Fruit fly (Drosophila melanogaster): ENCODE measurements around the gene CG18284.
A peak's percentile ranks its signal among the peaks of the same experiment; 100 is the strongest.

The CG18284 gene

DNA sequence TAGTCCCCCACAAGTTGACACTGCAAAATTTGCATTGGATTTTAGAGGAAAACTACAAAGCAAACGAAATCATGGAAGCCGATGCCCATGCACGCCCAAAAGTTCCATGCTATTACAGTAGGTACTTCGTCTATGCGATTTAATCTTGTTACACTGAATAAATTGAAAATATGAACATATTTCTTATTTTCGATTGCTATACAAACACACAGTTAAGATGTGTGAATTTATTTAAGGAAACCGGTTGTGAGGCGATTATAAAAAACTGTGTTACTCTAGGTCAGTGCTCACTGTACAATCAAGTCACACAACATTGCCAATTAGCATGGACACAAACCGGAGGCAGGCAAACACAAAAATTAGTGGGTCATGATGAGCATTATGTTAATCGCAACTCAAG is 21.8 kb downstream of the CG18284 start (continued):
- TF ChIP-seq ash1 (GFP tag; optimal IDR thresholded peaks at IDR 0.05) (no peak), pnt (GFP tag; optimal IDR thresholded peaks at IDR 0.05) (peak; percentile 76), CG3995 (GFP tag; optimal IDR thresholded peaks at IDR 0.05) (no peak), HLHmδ (GFP tag; optimal IDR thresholded peaks at IDR 0.05) (no peak), CG11085 (GFP tag; IDR thresholded peaks at IDR 0.05) (peak; percentile 51), Dip2 (GFP tag; IDR thresholded peaks at IDR 0.05) (peak; percentile 31; the same call in 1 of the 2 replicates), D (optimal IDR thresholded peaks at IDR 0.05) (no peak), D (GFP tag; optimal IDR thresholded peaks at IDR 0.05) (peak; percentile 3), pfk (GFP tag; optimal IDR thresholded peaks at IDR 0.05) (no peak), Atf-2 (GFP tag; optimal IDR thresholded peaks at IDR 0.05) (peak; percentile 74), D19A (tag; optimal IDR thresholded peaks at IDR 0.05) (no peak), bab2 (GFP tag; optimal IDR thresholded peaks at IDR 0.05) (peak; percentile 72), CG12769 (tag; optimal IDR thresholded peaks at IDR 0.05) (peak; percentile 87), MTF-1 (GFP tag; optimal IDR thresholded peaks at IDR 0.05; ENCODE audit: borderline replicate concordance) (peak; percentile 7), CG15601 (tag; optimal IDR thresholded peaks at IDR 0.05) (no peak), Bteb2 (GFP tag; optimal IDR thresholded peaks at IDR 0.05) (peak; percentile 72), Adf1 (GFP tag; IDR thresholded peaks at IDR 0.05) (peak; percentile 25; the same call in 1 of the 2 replicates), CG1792 (GFP tag; optimal IDR thresholded peaks at IDR 0.05) (peak; percentile 65), CG11560 (tag; IDR thresholded peaks at IDR 0.05) (peak; percentile 54; the same call in 1 of the 3 replicates), CG3065 (GFP tag; optimal IDR thresholded peaks at IDR 0.05) (peak; percentile 23), CG7271 (tag; optimal IDR thresholded peaks at IDR 0.05) (peak; percentile 12), ATbp (GFP tag; optimal IDR thresholded peaks at IDR 0.05) (peak; percentile 71), Hr3 (GFP tag; optimal IDR thresholded peaks at IDR 0.05) (peak; percentile 71), Max (GFP tag; optimal IDR thresholded peaks at IDR 0.05) (peak; percentile 48), slp2 (GFP tag; optimal IDR thresholded peaks at IDR 0.05) (peak; percentile 58), al (GFP tag; IDR thresholded peaks at IDR 0.05) (peak; percentile 84), C15 (GFP tag; IDR thresholded peaks at IDR 0.05) (0 out of 3 replicates have a peak, but pooled peaks have one; percentile 56), CG15073 (GFP tag; optimal IDR thresholded peaks at IDR 0.05) (no peak), CG11696 (GFP tag; IDR thresholded peaks at IDR 0.05) (peak; percentile 76), Jarid2 (GFP tag; optimal IDR thresholded peaks at IDR 0.05) (peak; percentile 21), CG10431 (GFP tag; optimal IDR thresholded peaks at IDR 0.05) (no peak), insv (GFP tag; optimal IDR thresholded peaks at IDR 0.05) (no peak), abd-A (tag; optimal IDR thresholded peaks at IDR 0.05) (no peak), NFAT (GFP tag; IDR thresholded peaks at IDR 0.05) (peak; percentile 78), H15 (GFP tag; IDR thresholded peaks at IDR 0.05) (peak; percentile 85), CG13296 (GFP tag; optimal IDR thresholded peaks at IDR 0.05) (peak; percentile 74), CG17829 (tag; optimal IDR thresholded peaks at IDR 0.05) (no peak), CG4820 (GFP tag; optimal IDR thresholded peaks at IDR 0.05) (peak; percentile 67), seq (GFP tag; IDR thresholded peaks at IDR 0.05) (peak; percentile 87), CG8290 (GFP tag; optimal IDR thresholded peaks at IDR 0.05) (peak; percentile 24), CG8290 (tag; optimal IDR thresholded peaks at IDR 0.05) (peak in 1 of 2 experiments; percentile 85), CG10321 (GFP tag; IDR thresholded peaks at IDR 0.05) (peak; percentile 48; the same call in 1 of the 2 replicates), crp (GFP tag; optimal IDR thresholded peaks at IDR 0.05) (peak in 1 of 2 experiments; percentile 17), gsb-n (tag; optimal IDR thresholded peaks at IDR 0.05) (peak; percentile 32), exex (tag; optimal IDR thresholded peaks at IDR 0.05) (peak; percentile 12), amos (GFP tag; IDR thresholded peaks at IDR 0.05; ENCODE audit: partially characterized antibody) (no peak), zf30C (GFP tag; optimal IDR thresholded peaks at IDR 0.05) (no peak), CG31441 (GFP tag; IDR thresholded peaks at IDR 0.05) (peak; percentile 76), CG17328 (GFP tag; IDR thresholded peaks at IDR 0.05) (peak; percentile 75), az2 (GFP tag; optimal IDR thresholded peaks at IDR 0.05) (peak; percentile 76), Sin3A (optimal IDR thresholded peaks at IDR 0.05) (no peak), YL-1 (GFP tag; optimal IDR thresholded peaks at IDR 0.05) (no peak)
